Worm (Caenorhabditis elegans) whole organism, L2 larva: ENCODE results near the gene cchl-1.

ENCODE experiments used
- C34F6.9 ChIP-seq: fragments of 150-350 bp; optimal IDR thresholded peaks from 2 replicates; lab custom pipeline; 2014; ENCODE audit warnings: missing biosample characterization, missing genetic modification characterization
- R02D3.7 ChIP-seq: fragments of 150-350 bp; optimal IDR thresholded peaks from 2 replicates; lab custom pipeline; 2014; ENCODE audit warnings: missing biosample characterization, missing genetic modification characterization
- ZK546.5 ChIP-seq: sonication (generic microtip); optimal IDR thresholded peaks from 2 replicates; lab custom pipeline; 2017; ENCODE audit warnings: missing biosample characterization, missing genetic modification characterization
- aly-2 ChIP-seq: fragments of 150-350 bp; optimal IDR thresholded peaks from 2 replicates; lab custom pipeline; 2014; ENCODE audit warnings: missing biosample characterization, missing genetic modification characterization
- ama-1 ChIP-seq: fragments of 150-350 bp; optimal IDR thresholded peaks from 2 replicates; lab custom pipeline; 2018; ENCODE audit warnings: inconsistent platforms
- blmp-1 ChIP-seq: sonication (generic microtip); optimal IDR thresholded peaks from 2 replicates; lab custom pipeline; 2017; ENCODE audit warnings: missing genetic modification characterization, mild to moderate bottlenecking, missing compliant biosample characterization, antibody characterized with exemption, moderate library complexity; ENCODE audit not compliant: insufficient read depth
- ceh-16 ChIP-seq: fragments of 150-350 bp; optimal IDR thresholded peaks from 2 replicates; lab custom pipeline; 2014; ENCODE audit warnings: missing biosample characterization, missing genetic modification characterization
- ceh-82 ChIP-seq: fragments of 150-350 bp; optimal IDR thresholded peaks from 2 replicates; lab custom pipeline; 2014; ENCODE audit warnings: missing biosample characterization, missing genetic modification characterization
- dmd-4 ChIP-seq: sonication (generic microtip); optimal IDR thresholded peaks from 2 replicates; lab custom pipeline; 2017; ENCODE audit warnings: missing biosample characterization, missing genetic modification characterization
- egl-27 ChIP-seq: sonication (generic microtip); optimal IDR thresholded peaks from 3 replicates; lab custom pipeline; 2017; ENCODE audit warnings: missing biosample characterization, missing genetic modification reagents, missing genetic modification characterization
- elt-3 ChIP-seq: sonication (generic microtip); optimal IDR thresholded peaks from 2 replicates; lab custom pipeline; 2017; ENCODE audit warnings: missing biosample characterization, missing genetic modification characterization
- fos-1 ChIP-seq: fragments of 150-350 bp; optimal IDR thresholded peaks from 2 replicates; lab custom pipeline; 2014; ENCODE audit warnings: missing biosample characterization, missing genetic modification characterization
- gmeb-1 ChIP-seq: fragments of 150-350 bp; optimal IDR thresholded peaks from 2 replicates; lab custom pipeline; 2014; ENCODE audit warnings: missing biosample characterization, missing genetic modification characterization
- lin-11 ChIP-seq: fragments of 150-350 bp; sonication (generic microtip); optimal IDR thresholded peaks from 2 replicates; lab custom pipeline; 2014; ENCODE audit warnings: missing biosample characterization, missing genetic modification characterization, inconsistent platforms, mixed read lengths
- mab-5 ChIP-seq: fragments of 150-350 bp; optimal IDR thresholded peaks from 2 replicates; lab custom pipeline; 2014; ENCODE audit warnings: missing biosample characterization, missing genetic modification characterization
- mbf-1 ChIP-seq: sonication (generic microtip); optimal IDR thresholded peaks from 2 replicates; lab custom pipeline; 2017; ENCODE audit warnings: missing biosample characterization, missing genetic modification characterization
- nhr-11 ChIP-seq: fragments of 150-350 bp; optimal IDR thresholded peaks from 2 replicates; lab custom pipeline; 2014; ENCODE audit warnings: missing biosample characterization, missing genetic modification characterization
- nhr-21 ChIP-seq: fragments of 150-350 bp; optimal IDR thresholded peaks from 2 replicates; lab custom pipeline; 2014; ENCODE audit warnings: missing biosample characterization, missing genetic modification characterization
- nhr-23 ChIP-seq: fragments of 150-350 bp; optimal IDR thresholded peaks from 2 replicates; lab custom pipeline; 2014; ENCODE audit warnings: missing biosample characterization, missing genetic modification reagents, missing genetic modification characterization
- nhr-237 ChIP-seq: fragments of 150-350 bp; optimal IDR thresholded peaks from 2 replicates; lab custom pipeline; 2014; ENCODE audit warnings: missing biosample characterization, missing genetic modification characterization
- nhr-25 ChIP-seq: fragments of 150-350 bp; sonication (generic microtip); optimal IDR thresholded peaks from 3 replicates; lab custom pipeline; 2014; ENCODE audit warnings: missing biosample characterization, missing genetic modification characterization
- nhr-6 ChIP-seq: fragments of 150-350 bp; optimal IDR thresholded peaks from 2 replicates; lab custom pipeline; 2014; ENCODE audit warnings: missing biosample characterization, missing genetic modification characterization
- sem-4 ChIP-seq: fragments of 150-350 bp; optimal IDR thresholded peaks from 2 replicates; lab custom pipeline; 2014; ENCODE audit warnings: missing biosample characterization, missing genetic modification reagents, missing genetic modification characterization
- skn-1 ChIP-seq: sonication (generic microtip); optimal IDR thresholded peaks from 2 replicates; lab custom pipeline; 2017; ENCODE audit warnings: missing biosample characterization, missing genetic modification characterization
- sma-3 ChIP-seq: sonication (generic microtip); optimal IDR thresholded peaks from 2 replicates; lab custom pipeline; 2016; ENCODE audit warnings: missing genetic modification reagents, missing genetic modification characterization, missing compliant biosample characterization
- sma-9 ChIP-seq, 2 experiments: fragments of 150-350 bp in 1 of 2; sonication (generic microtip) in 1 of 2; optimal IDR thresholded peaks; 2 replicates each; lab custom pipeline; 2014 to 2016; ENCODE audit warnings: missing genetic modification characterization in 2 of 2, mild to moderate bottlenecking in 1 of 2, missing biosample characterization in 1 of 2, missing compliant biosample characterization in 1 of 2, missing genetic modification reagents in 1 of 2, moderate library complexity in 1 of 2
- unc-55 ChIP-seq: fragments of 150-350 bp; sonication (generic microtip); optimal IDR thresholded peaks from 3 replicates; lab custom pipeline; 2014; ENCODE audit warnings: missing biosample characterization, missing genetic modification reagents, missing genetic modification characterization
- unc-62 ChIP-seq: fragments of 150-350 bp; optimal IDR thresholded peaks from 2 replicates; lab custom pipeline; 2014; ENCODE audit warnings: missing biosample characterization, missing genetic modification reagents, missing genetic modification characterization
- zag-1 ChIP-seq: fragments of 150-350 bp; optimal IDR thresholded peaks from 2 replicates; lab custom pipeline; 2014; ENCODE audit warnings: missing biosample characterization, missing genetic modification characterization
- ztf-1 ChIP-seq: fragments of 200-800 bp; sonication (Bioruptor generic); conservative IDR thresholded peaks from 2 replicates; pipeline ENCODE4 v1.3.6; 2022; ENCODE audit warnings: missing genetic modification characterization, missing compliant biosample characterization
- ztf-11 ChIP-seq: sonication (generic microtip); optimal IDR thresholded peaks from 2 replicates; lab custom pipeline; 2017; ENCODE audit warnings: missing biosample characterization, missing genetic modification characterization
- ztf-4 ChIP-seq: fragments of 150-350 bp; optimal IDR thresholded peaks from 2 replicates; lab custom pipeline; 2014; ENCODE audit warnings: missing biosample characterization, missing genetic modification characterization

Gene cchl-1

DNA sequence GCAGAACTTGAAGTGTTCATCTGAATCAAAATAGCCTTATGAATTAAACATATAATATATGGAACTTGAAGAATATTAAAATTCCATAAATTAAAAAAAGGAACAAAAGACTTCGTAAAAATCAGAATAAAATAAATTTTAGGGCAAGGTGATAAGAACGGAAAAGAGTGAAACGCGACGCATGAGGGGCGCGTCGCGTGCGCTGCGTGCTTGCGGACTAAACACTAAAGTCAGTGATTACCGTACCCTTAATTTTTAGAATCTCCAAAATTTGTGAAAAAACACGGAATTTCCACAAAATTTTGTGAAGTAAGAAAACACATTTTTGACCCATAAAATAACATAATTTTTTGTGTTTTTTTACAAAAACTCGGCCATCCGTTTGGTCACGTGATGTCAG is 25.0 kb upstream of the cchl-1 start, which contains the start of gene T05B9.1:
Gene T05B9.1 (minus strand): TSS at position 20 of the 400 bp plus-strand sequence.
- TF ChIP-seq ZK546.5 = no peak
- TF ChIP-seq nhr-23 (tag; lab: Kevin White, UChicago) = no peak
- TF ChIP-seq C34F6.9 (tag; lab: Kevin White, UChicago) = no peak
- no peak for TF ChIP-seq skn-1 (tag; lab: Kevin White, UChicago)
- TF ChIP-seq sem-4 (tag; lab: Kevin White, UChicago) = no peak
- TF ChIP-seq nhr-21 (tag; lab: Kevin White, UChicago) = no peak
- TF ChIP-seq aly-2 (tag; lab: Kevin White, UChicago) = no peak
- TF ChIP-seq unc-62 (GFP tag; lab: Kevin White, UChicago) = no peak
- no peak for TF ChIP-seq blmp-1 (tag; lab: Kevin White, UChicago)
- no peak for TF ChIP-seq lin-11 (tag; lab: Kevin White, UChicago)
- TF ChIP-seq gmeb-1 (tag; lab: Kevin White, UChicago) = no peak
- no peak for TF ChIP-seq ceh-82 (tag; lab: Kevin White, UChicago)
- TF ChIP-seq mab-5 (tag; lab: Kevin White, UChicago) = no peak
- no peak for TF ChIP-seq mbf-1 (tag; lab: Kevin White, UChicago)
- no peak for TF ChIP-seq ceh-16 (tag; lab: Kevin White, UChicago)
- TF ChIP-seq dmd-4 (tag; lab: Kevin White, UChicago) = no peak
- no peak for TF ChIP-seq ztf-1 (GFP tag; lab: Robert Waterston, UW)
- TF ChIP-seq elt-3 (tag; lab: Kevin White, UChicago) = no peak
- no peak for TF ChIP-seq sma-9 (GFP tag; optimal IDR thresholded peaks at IDR 0.05; lab: Kevin White, UChicago)
- no peak for TF ChIP-seq sma-9 (tag; optimal IDR thresholded peaks at IDR 0.05; lab: Kevin White, UChicago)
- TF ChIP-seq nhr-11 (tag; lab: Kevin White, UChicago) = no peak

- TF ChIP-seq ceh-16 (tag; lab: Kevin White, UChicago) = no peak
- no peak for TF ChIP-seq nhr-6
- TF ChIP-seq lin-11 (tag; lab: Kevin White, UChicago) = no peak
- TF ChIP-seq ztf-4 (tag; lab: Kevin White, UChicago) = no peak
- no peak for TF ChIP-seq nhr-11 (tag; lab: Kevin White, UChicago)
- TF ChIP-seq mbf-1 (tag; lab: Kevin White, UChicago) = no peak
- TF ChIP-seq ama-1 (lab: Kevin White, UChicago) = no peak
- no peak for TF ChIP-seq nhr-25
- no peak for TF ChIP-seq sem-4 (tag; lab: Kevin White, UChicago)
- TF ChIP-seq aly-2 (tag; lab: Kevin White, UChicago) = no peak
- TF ChIP-seq fos-1 (tag; lab: Kevin White, UChicago) = no peak
- no peak for TF ChIP-seq unc-55 (GFP tag; lab: Kevin White, UChicago)
Measured at ce11 chrII:11259766-11260165, 23.6 kb upstream of the cchl-1 start.

- TF ChIP-seq dmd-4 (tag; lab: Kevin White, UChicago) (no peak), sma-9 (GFP tag; optimal IDR thresholded peaks at IDR 0.05; lab: Kevin White, UChicago) (no peak), sma-9 (tag; optimal IDR thresholded peaks at IDR 0.05; lab: Kevin White, UChicago) (no peak), blmp-1 (tag; lab: Kevin White, UChicago) (no peak), zag-1 (tag; lab: Kevin White, UChicago) (no peak), sma-3 (GFP tag; lab: Kevin White, UChicago) (no peak), nhr-21 (tag; lab: Kevin White, UChicago) (no peak), fos-1 (tag; lab: Kevin White, UChicago) (no peak), nhr-237 (tag; lab: Kevin White, UChicago) (no peak), nhr-6 (no peak), mab-5 (tag; lab: Kevin White, UChicago) (no peak), ztf-11 (tag; lab: Kevin White, UChicago) (no peak), lin-11 (tag; lab: Kevin White, UChicago) (no peak)
Measured at ce11 chrII:11255536-11255935, 19.3 kb upstream of the cchl-1 start, which contains the start of gene T05B9.2. Gene T05B9.2, plus strand, starts transcription at chrII:11255836.

DNA sequence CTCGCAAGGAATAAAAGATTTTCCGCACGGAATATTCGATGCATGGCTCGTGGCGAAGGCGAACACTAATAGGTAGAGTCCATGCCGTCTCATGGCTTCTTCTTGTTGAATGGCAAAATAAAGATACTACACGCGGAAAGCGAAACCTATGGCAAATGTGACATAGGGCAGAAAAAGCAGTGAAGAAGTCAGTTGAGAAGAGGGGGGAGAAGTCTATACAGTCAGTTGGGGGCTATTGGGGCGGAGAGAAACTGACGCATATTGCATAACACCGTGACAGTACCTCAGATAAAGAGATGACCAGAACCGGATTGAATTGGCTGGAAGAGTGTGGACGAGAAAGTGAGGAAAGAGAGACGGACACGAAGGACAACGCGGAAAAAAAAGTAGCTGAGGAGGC is 11.2 kb upstream of the cchl-1 start, which contains the start of gene T06D8.10:
Gene T06D8.10 (minus strand): TSS at position 101 of the 400 bp plus-strand sequence.
- TF ChIP-seq ceh-16 (tag; lab: Kevin White, UChicago) = no peak
- TF ChIP-seq egl-27 (tag; lab: Kevin White, UChicago) = no peak
- no peak for TF ChIP-seq mab-5 (tag; lab: Kevin White, UChicago)
- TF ChIP-seq R02D3.7 (tag; lab: Kevin White, UChicago) = no peak
- TF ChIP-seq nhr-11 (tag; lab: Kevin White, UChicago) = no peak
- TF ChIP-seq sma-3 (GFP tag; lab: Kevin White, UChicago) = no peak
- TF ChIP-seq zag-1 (tag; lab: Kevin White, UChicago) = no peak
- TF ChIP-seq elt-3 (tag; lab: Kevin White, UChicago) = no peak
- no peak for TF ChIP-seq sma-9 (GFP tag; optimal IDR thresholded peaks at IDR 0.05; lab: Kevin White, UChicago)
- no peak for TF ChIP-seq sma-9 (tag; optimal IDR thresholded peaks at IDR 0.05; lab: Kevin White, UChicago)
- no peak for TF ChIP-seq gmeb-1 (tag; lab: Kevin White, UChicago)
- TF ChIP-seq, all 48 proteins: peak for 0
